Worm (Caenorhabditis elegans): ENCODE data around the gene sdz-1.
A peak's percentile ranks its signal among the peaks of the same experiment; 100 is the strongest.

The sdz-1 gene

DNA sequence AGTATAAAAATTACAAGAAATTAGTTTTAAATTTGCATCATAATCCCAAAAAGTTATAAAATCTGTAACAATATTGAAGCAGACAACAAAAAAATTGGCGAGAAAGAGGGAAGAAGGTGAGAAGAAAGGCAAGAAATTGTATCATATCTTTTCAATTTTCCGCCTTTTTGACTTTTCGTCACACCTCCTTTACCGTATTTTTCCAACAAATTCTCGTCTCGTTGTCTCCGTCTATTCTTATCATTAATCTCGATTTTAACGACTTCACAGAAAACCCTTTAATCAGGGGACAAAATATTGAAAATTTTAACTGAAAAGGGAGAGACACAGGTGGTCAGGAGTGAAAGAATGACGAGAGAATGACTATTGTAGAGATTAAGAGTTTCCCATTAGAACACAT, 12.8 kb upstream of the sdz-1 start:
- TF ChIP-seq pqm-1 (tag; optimal IDR thresholded peaks at IDR 0.05) (no peak), swsn-7 (tag; optimal IDR thresholded peaks at IDR 0.05) (no peak), ama-1 (optimal IDR thresholded peaks at IDR 0.05) (no peak), skn-1 (tag; optimal IDR thresholded peaks at IDR 0.05) (no peak), aly-2 (tag; optimal IDR thresholded peaks at IDR 0.05) (no peak), fkh-8 (tag; optimal IDR thresholded peaks at IDR 0.05) (no peak), nhr-237 (tag; optimal IDR thresholded peaks at IDR 0.05) (no peak), ceh-8 (GFP tag; optimal IDR thresholded peaks at IDR 0.05) (no peak), mep-1 (tag; optimal IDR thresholded peaks at IDR 0.05) (no peak), efl-3 (GFP tag; optimal IDR thresholded peaks at IDR 0.05) (no peak), fkh-10 (GFP tag; optimal IDR thresholded peaks at IDR 0.05) (no peak), elt-3 (tag; optimal IDR thresholded peaks at IDR 0.05) (peak in 2 of 6 experiments; percentile 1 to 59), lin-14 (GFP tag; optimal IDR thresholded peaks at IDR 0.05) (peak; percentile 4), nhr-28 (tag; optimal IDR thresholded peaks at IDR 0.05) (no peak), fos-1 (tag; optimal IDR thresholded peaks at IDR 0.05) (no peak), C34B4.2 (tag; optimal IDR thresholded peaks at IDR 0.05) (no peak), blmp-1 (tag; optimal IDR thresholded peaks at IDR 0.05) (peak; percentile 54)

DNA sequence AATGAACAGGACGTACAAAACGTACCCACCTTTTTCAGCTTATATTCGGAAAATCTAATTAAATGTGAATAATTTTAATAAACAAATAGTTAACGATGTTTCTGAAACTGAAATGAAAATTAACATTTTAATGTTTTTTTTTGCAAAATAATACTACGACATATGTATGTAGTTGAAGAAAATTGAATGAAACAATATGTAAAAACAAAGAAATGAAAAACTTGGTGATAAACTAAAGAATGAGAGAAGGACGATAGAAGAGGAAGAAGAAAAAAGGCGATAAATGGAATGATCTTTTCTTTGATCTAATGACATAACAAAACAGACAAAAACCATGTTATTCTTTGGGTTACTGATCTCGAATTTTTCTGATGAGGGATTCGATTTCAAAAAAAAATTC, 10.2 kb upstream of the sdz-1 start, which contains the start of gene B0303.11:
Gene B0303.11 (minus strand): TSS at position 101 of the 400 bp plus-strand sequence.
- TF ChIP-seq ets-5 (GFP tag; IDR thresholded peaks at IDR 0.05) (no peak), mdl-1 (tag; optimal IDR thresholded peaks at IDR 0.05) (no peak), mef-2 (tag; optimal IDR thresholded peaks at IDR 0.05) (no peak)

ce11 chrIII:8709735-8710134, 9.6 kb upstream of the sdz-1 start:
- peak; percentile 73 for TF ChIP-seq nhr-85 (tag)
- no peak for TF ChIP-seq aha-1 (tag; optimal IDR thresholded peaks at IDR 0.05)
- TF ChIP-seq elt-3 (tag; optimal IDR thresholded peaks at IDR 0.05): peak in 1 of 6 experiments; percentile 20
- peak; percentile 95 for TF ChIP-seq blmp-1 (tag; optimal IDR thresholded peaks at IDR 0.05)
- no peak for TF ChIP-seq ceh-8 (GFP tag; optimal IDR thresholded peaks at IDR 0.05)
- TF ChIP-seq ceh-88 (GFP tag; IDR thresholded peaks at IDR 0.05): no peak
- no peak for TF ChIP-seq dpl-1 (GFP tag; optimal IDR thresholded peaks at IDR 0.05)

DNA sequence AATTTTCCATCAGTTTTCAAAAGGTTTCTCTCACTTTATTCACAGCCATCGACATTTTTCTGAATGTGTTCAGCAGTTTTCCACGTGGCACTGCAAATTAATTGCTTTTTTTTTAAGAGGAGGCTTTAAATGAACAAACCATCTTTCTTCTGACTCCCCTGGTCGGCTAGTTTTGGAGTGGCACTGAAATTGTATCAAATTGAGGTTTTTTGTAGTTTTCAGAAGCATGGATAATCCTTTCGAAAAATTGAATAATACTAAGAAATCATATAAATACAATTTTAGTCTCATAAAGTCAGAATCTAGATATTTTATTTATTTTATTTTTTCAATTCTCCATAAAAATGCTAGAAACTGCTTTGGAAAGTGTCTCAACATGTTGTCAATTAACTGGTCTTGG, 4.6 kb upstream of the sdz-1 start, which contains the start of gene B0303.16:
Gene B0303.16 (plus strand): TSS at position 301 of the 400 bp plus-strand sequence.
- no peak for TF ChIP-seq mef-2 (tag; optimal IDR thresholded peaks at IDR 0.05)
- TF ChIP-seq vab-15 (tag; optimal IDR thresholded peaks at IDR 0.05): no peak
- no peak for TF ChIP-seq dsc-1 (tag; optimal IDR thresholded peaks at IDR 0.05)
- TF ChIP-seq skn-1 (tag; optimal IDR thresholded peaks at IDR 0.05): no peak
- TF ChIP-seq nhr-76 (tag; optimal IDR thresholded peaks at IDR 0.05): no peak
- no peak for TF ChIP-seq rnt-1 (tag; optimal IDR thresholded peaks at IDR 0.05)
- TF ChIP-seq nhr-77 (tag; optimal IDR thresholded peaks at IDR 0.05): no peak

ce11 chrIII:8697268-8697907, 2.8 kb downstream of the sdz-1 start:
- TF ChIP-seq nhr-85 (tag) (no peak), unc-130 (tag; optimal IDR thresholded peaks at IDR 0.05) (no peak), jun-1 (tag; optimal IDR thresholded peaks at IDR 0.05) (no peak), swsn-7 (tag; optimal IDR thresholded peaks at IDR 0.05) (no peak), unc-86 (tag; optimal IDR thresholded peaks at IDR 0.05) (no peak), blmp-1 (tag; optimal IDR thresholded peaks at IDR 0.05) (no peak)

- no peak for TF ChIP-seq sox-4 (tag; optimal IDR thresholded peaks at IDR 0.05)
- TF ChIP-seq lin-15B (tag; optimal IDR thresholded peaks at IDR 0.05): no peak
- TF ChIP-seq rnt-1 (tag; optimal IDR thresholded peaks at IDR 0.05): peak; percentile 13
- no peak for TF ChIP-seq sptf-1 (tag; optimal IDR thresholded peaks at IDR 0.05)
- peak; percentile 3 for TF ChIP-seq nhr-47 (tag; optimal IDR thresholded peaks at IDR 0.05)
- no peak for TF ChIP-seq nhr-90 (tag; optimal IDR thresholded peaks at IDR 0.05; ENCODE audit: poor library complexity)
- no peak for TF ChIP-seq unc-98 (GFP tag; IDR thresholded peaks at IDR 0.05)
- peak; percentile 45 for TF ChIP-seq snu-23 (GFP tag; optimal IDR thresholded peaks at IDR 0.05)
- peak; percentile 66 for TF ChIP-seq lin-14 (GFP tag; optimal IDR thresholded peaks at IDR 0.05)
- no peak for TF ChIP-seq pax-3 (tag; optimal IDR thresholded peaks at IDR 0.05)
- TF ChIP-seq unc-130 (tag; optimal IDR thresholded peaks at IDR 0.05): no peak
- TF ChIP-seq lin-35 (GFP tag; optimal IDR thresholded peaks at IDR 0.05): peak; percentile 27 to 46
- no peak for TF ChIP-seq ztf-11 (tag; optimal IDR thresholded peaks at IDR 0.05)
- TF ChIP-seq elt-3 (tag; optimal IDR thresholded peaks at IDR 0.05): no peak
- peak in 1 of 3 experiments; percentile 24 for TF ChIP-seq dpl-1 (GFP tag; optimal IDR thresholded peaks at IDR 0.05)
- TF ChIP-seq snpc-4 (tag; optimal IDR thresholded peaks at IDR 0.05): no peak
- no peak for TF ChIP-seq sup-37 (GFP tag; optimal IDR thresholded peaks at IDR 0.05)
- no peak for TF ChIP-seq skn-1 (tag; optimal IDR thresholded peaks at IDR 0.05)
These were observed 3.5 kb downstream of the sdz-1 start for ce11 chrIII:8696680-8697079.
